Worm (Caenorhabditis elegans): ENCODE data around the gene ZK637.12.
A peak's percentile ranks its signal among the peaks of the same experiment; 100 is the strongest.

Gene ZK637.12

DNA sequence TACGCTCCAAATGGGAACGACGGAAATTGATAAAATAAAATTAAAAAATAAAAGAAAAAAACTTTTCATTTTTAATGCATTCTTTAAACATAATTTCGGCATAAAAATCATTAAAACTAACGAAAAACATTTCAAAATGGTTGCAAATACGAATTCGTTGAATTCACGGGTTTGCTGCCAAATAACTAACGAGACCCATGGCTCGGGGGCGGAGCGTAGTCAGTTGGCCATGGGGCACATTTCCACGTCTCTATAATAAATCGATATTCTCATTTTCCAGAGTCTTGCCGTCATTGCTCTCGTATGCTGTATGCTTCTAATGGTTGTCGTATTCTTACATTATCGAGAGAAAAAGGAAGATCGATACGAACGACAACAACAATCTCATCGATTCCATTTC lies 30.6 kb upstream of the ZK637.12 start, which contains the start of gene ZK637.4:
Gene ZK637.4, plus strand, starts transcription at position 301 of the 400 bp plus-strand sequence.
- TF ChIP-seq nhr-25 (tag; optimal IDR thresholded peaks at IDR 0.05) (no peak), fkh-2 (tag; optimal IDR thresholded peaks at IDR 0.05) (no peak), egl-27 (tag; optimal IDR thresholded peaks at IDR 0.05) (no peak), ZK546.5 (tag; optimal IDR thresholded peaks at IDR 0.05) (no peak), nhr-76 (tag; optimal IDR thresholded peaks at IDR 0.05) (no peak), unc-39 (tag; optimal IDR thresholded peaks at IDR 0.05) (no peak), nhr-67 (tag; optimal IDR thresholded peaks at IDR 0.05) (no peak), tbx-2 (tag; optimal IDR thresholded peaks at IDR 0.05) (no peak), eor-1 (tag; optimal IDR thresholded peaks at IDR 0.05) (no peak), nhr-43 (tag; optimal IDR thresholded peaks at IDR 0.05; ENCODE audit: poor library complexity, severe bottlenecking) (no peak), nfya-1 (tag; optimal IDR thresholded peaks at IDR 0.05; ENCODE audit: insufficient read depth) (no peak), lin-15B (tag; optimal IDR thresholded peaks at IDR 0.05) (no peak), ceh-82 (tag; optimal IDR thresholded peaks at IDR 0.05) (no peak), skn-1 (tag; optimal IDR thresholded peaks at IDR 0.05) (no peak), nhr-77 (tag; optimal IDR thresholded peaks at IDR 0.05) (no peak), lsy-12 (tag; optimal IDR thresholded peaks at IDR 0.05) (no peak), unc-62 (GFP tag; optimal IDR thresholded peaks at IDR 0.05) (no peak), zag-1 (tag; optimal IDR thresholded peaks at IDR 0.05) (no peak), nhr-237 (tag; optimal IDR thresholded peaks at IDR 0.05) (no peak)

DNA sequence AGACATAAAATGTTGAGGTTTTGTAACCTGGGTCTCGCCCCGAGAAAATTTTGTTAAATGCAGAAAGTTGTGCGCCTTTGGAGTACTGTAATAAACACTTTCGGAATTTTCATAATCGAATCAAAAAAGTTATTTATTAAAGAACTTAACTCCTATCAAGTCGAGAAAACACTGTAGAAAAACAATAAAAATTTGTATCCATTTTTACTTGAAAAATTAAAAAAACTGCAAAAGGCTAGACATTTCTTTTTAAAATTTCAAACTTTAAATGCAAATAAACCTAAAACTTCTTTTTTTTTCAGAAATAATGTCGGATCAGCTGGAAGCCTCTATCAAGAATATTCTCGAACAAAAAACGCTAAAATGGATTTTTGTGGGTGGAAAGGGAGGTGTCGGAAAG lies 29.3 kb upstream of the ZK637.12 start, which contains the start of gene asna-1:
Gene asna-1, plus strand, starts transcription at position 301 of the 400 bp plus-strand sequence.
- no peak for TF ChIP-seq nhr-25 (tag; optimal IDR thresholded peaks at IDR 0.05)

DNA sequence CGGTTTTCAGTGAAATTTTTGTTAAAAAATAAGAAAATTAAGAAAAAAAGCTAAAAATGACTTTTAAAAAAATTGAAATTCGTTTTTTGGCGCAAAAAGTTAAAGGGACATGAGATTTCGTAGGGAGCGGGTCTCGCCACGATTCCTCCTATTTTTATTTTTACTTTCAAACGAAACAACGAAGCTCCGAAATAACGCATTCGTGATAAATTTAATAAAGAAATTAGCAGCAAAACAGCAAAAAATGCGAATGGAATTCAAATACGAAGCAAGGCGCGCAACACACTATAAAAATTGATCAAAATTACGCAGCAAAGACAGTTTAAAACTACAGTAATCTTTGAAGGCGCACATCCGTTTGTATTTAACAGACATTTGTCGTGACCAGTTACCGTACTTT lies 24.3 kb upstream of the ZK637.12 start:
- no peak for TF ChIP-seq nhr-77 (tag; optimal IDR thresholded peaks at IDR 0.05)
- TF ChIP-seq nhr-237 (tag; optimal IDR thresholded peaks at IDR 0.05) = no peak
- TF ChIP-seq ztf-11 (tag; optimal IDR thresholded peaks at IDR 0.05) = no peak
- no peak for TF ChIP-seq aly-2 (tag; optimal IDR thresholded peaks at IDR 0.05)
- no peak for TF ChIP-seq unc-39 (tag; optimal IDR thresholded peaks at IDR 0.05)
- no peak for TF ChIP-seq lin-39 (tag; optimal IDR thresholded peaks at IDR 0.05)
- no peak for TF ChIP-seq ama-1 (optimal IDR thresholded peaks at IDR 0.05)
- TF ChIP-seq ceh-16 (tag; optimal IDR thresholded peaks at IDR 0.05) = no peak
- TF ChIP-seq R02D3.7 (tag; optimal IDR thresholded peaks at IDR 0.05) = no peak
- peak; percentile 87 for TF ChIP-seq lin-15B (tag; optimal IDR thresholded peaks at IDR 0.05)
- TF ChIP-seq snpc-4 (tag; optimal IDR thresholded peaks at IDR 0.05) = no peak
- TF ChIP-seq nhr-23 (tag; optimal IDR thresholded peaks at IDR 0.05) = peak; percentile 11
- TF ChIP-seq nhr-67 (tag; optimal IDR thresholded peaks at IDR 0.05) = no peak
- TF ChIP-seq nfya-1 (tag; optimal IDR thresholded peaks at IDR 0.05; ENCODE audit: insufficient read depth) = peak; percentile 69
- no peak for TF ChIP-seq egl-5 (tag; optimal IDR thresholded peaks at IDR 0.05)
- TF ChIP-seq lsy-12 (tag; optimal IDR thresholded peaks at IDR 0.05) = no peak
- no peak for TF ChIP-seq ceh-28 (tag; optimal IDR thresholded peaks at IDR 0.05)
- TF ChIP-seq jun-1 (tag; optimal IDR thresholded peaks at IDR 0.05) = no peak
- TF ChIP-seq elt-1 (tag; optimal IDR thresholded peaks at IDR 0.05) = no peak
- TF ChIP-seq pha-4 (tag; optimal IDR thresholded peaks at IDR 0.05) = peak; percentile 20
- no peak for TF ChIP-seq tbx-2 (tag; optimal IDR thresholded peaks at IDR 0.05)
- no peak for TF ChIP-seq nhr-28 (tag; optimal IDR thresholded peaks at IDR 0.05)
- no peak for TF ChIP-seq hmg-11 (tag; optimal IDR thresholded peaks at IDR 0.05)

DNA sequence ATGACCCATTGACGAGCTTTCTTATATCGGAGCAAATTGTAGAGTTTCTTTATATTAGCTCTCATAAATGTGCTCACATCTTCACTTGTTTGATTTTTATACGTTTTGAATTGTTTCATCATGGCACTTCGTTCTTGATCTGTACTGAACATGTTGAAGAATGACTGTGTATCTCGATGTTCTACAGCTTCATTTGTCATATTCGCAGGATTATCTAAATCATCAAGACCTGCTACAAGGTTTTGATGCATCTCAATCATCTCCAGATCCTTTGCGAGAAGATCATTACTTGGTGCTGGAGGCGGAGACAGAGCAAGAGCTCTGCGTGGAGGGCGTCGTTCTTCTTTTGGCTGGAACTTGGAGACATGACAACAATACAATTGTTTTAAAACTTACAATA lies 20.8 kb upstream of the ZK637.12 start:
- TF ChIP-seq egl-5 (tag; optimal IDR thresholded peaks at IDR 0.05) = no peak
- no peak for TF ChIP-seq mml-1 (tag; optimal IDR thresholded peaks at IDR 0.05)
- no peak for TF ChIP-seq ceh-16 (tag; optimal IDR thresholded peaks at IDR 0.05)
- TF ChIP-seq pqm-1 (tag; optimal IDR thresholded peaks at IDR 0.05) = no peak
- no peak for TF ChIP-seq egl-27 (tag; optimal IDR thresholded peaks at IDR 0.05)
- no peak for TF ChIP-seq R02D3.7 (tag; optimal IDR thresholded peaks at IDR 0.05)
- no peak for TF ChIP-seq elt-2 (tag; optimal IDR thresholded peaks at IDR 0.05)

DNA sequence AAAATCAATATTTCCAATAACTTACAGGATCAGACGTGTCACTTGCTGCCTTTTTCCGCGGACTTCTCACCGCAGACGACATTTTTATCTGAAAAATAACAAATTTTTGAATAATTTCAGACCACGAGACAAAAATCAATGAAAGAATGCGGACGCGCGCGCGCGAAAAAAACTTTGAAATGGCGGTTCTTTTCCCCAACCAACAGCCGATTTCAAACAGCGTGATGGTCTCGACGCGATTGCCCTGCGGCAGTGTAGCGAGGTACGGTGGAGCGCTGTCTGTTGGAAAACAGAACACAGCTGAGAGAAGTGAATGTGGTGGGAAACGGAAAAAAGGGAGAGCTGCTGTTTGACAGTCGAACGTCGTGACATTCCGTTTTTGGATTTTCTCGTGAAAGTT lies 20.0 kb upstream of the ZK637.12 start, which contains the start of gene lin-9:
Gene lin-9, minus strand, starts transcription at position 88 of the 400 bp plus-strand sequence.
- TF ChIP-seq lin-39 (tag; optimal IDR thresholded peaks at IDR 0.05) (peak; percentile 98), nhr-25 (tag; optimal IDR thresholded peaks at IDR 0.05) (peak; percentile 96), elt-2 (tag; optimal IDR thresholded peaks at IDR 0.05) (peak; percentile 78), lin-15B (tag; optimal IDR thresholded peaks at IDR 0.05) (peak; percentile 99), elt-1 (tag; optimal IDR thresholded peaks at IDR 0.05) (peak; percentile 53), nhr-77 (tag; optimal IDR thresholded peaks at IDR 0.05) (peak; percentile 32), ceh-16 (tag; optimal IDR thresholded peaks at IDR 0.05) (no peak), nhr-67 (tag; optimal IDR thresholded peaks at IDR 0.05) (no peak), ceh-9 (tag; optimal IDR thresholded peaks at IDR 0.05) (no peak), pha-4 (tag; optimal IDR thresholded peaks at IDR 0.05) (peak; percentile 98), nhr-12 (tag; optimal IDR thresholded peaks at IDR 0.05) (no peak), sea-2 (GFP tag; optimal IDR thresholded peaks at IDR 0.05) (peak; percentile 68), daf-12 (tag; optimal IDR thresholded peaks at IDR 0.05) (no peak), hmg-11 (tag; optimal IDR thresholded peaks at IDR 0.05) (peak; percentile 96), nhr-43 (tag; optimal IDR thresholded peaks at IDR 0.05; ENCODE audit: poor library complexity, severe bottlenecking) (peak; percentile 92), lsy-12 (tag; optimal IDR thresholded peaks at IDR 0.05) (peak; percentile 98), eor-1 (tag; optimal IDR thresholded peaks at IDR 0.05) (no peak), mdl-1 (tag; optimal IDR thresholded peaks at IDR 0.05) (peak; percentile 59), nhr-23 (tag; optimal IDR thresholded peaks at IDR 0.05) (peak; percentile 97), fkh-2 (tag; optimal IDR thresholded peaks at IDR 0.05) (peak; percentile 91), ZK546.5 (tag; optimal IDR thresholded peaks at IDR 0.05) (peak; percentile 43), R02D3.7 (tag; optimal IDR thresholded peaks at IDR 0.05) (peak; percentile 86), nhr-76 (tag; optimal IDR thresholded peaks at IDR 0.05) (no peak), unc-62 (GFP tag; optimal IDR thresholded peaks at IDR 0.05) (peak; percentile 44), nhr-28 (tag; optimal IDR thresholded peaks at IDR 0.05) (no peak), nfya-1 (tag; optimal IDR thresholded peaks at IDR 0.05; ENCODE audit: insufficient read depth) (peak; percentile 100)
